Worm (Caenorhabditis elegans) whole organism, midembryonic: ENCODE measurements around the gene Y60A3A.25.
"Not testable (repeated sequence)": the region's sequence is repeated elsewhere in the genome, so short reads cannot be mapped to it uniquely, and the experiment has no call there.

Source experiments
- T22C8.4 ChIP-seq: fragments of 200-800 bp; sonication (Bioruptor generic); IDR thresholded peaks from 2 replicates; pipeline ENCODE4 v1.3.6; 2022; ENCODE audit warnings: missing genetic modification characterization, missing compliant biosample characterization
- cog-1 ChIP-seq: sonication (generic microtip); optimal IDR thresholded peaks from 2 replicates; lab custom pipeline; 2016; ENCODE audit warnings: missing genetic modification characterization, missing compliant biosample characterization
- flt-1 ChIP-seq: fragments of 200-800 bp; sonication (Bioruptor generic); IDR thresholded peaks from 2 replicates; pipeline ENCODE4 v1.3.6; 2022; ENCODE audit warnings: missing genetic modification characterization, missing compliant biosample characterization
- klf-2 ChIP-seq: fragments of 200-800 bp; sonication (Bioruptor generic); conservative IDR thresholded peaks from 2 replicates; pipeline ENCODE4 v1.3.6; 2022; ENCODE audit warnings: missing genetic modification reagents, missing genetic modification characterization, missing compliant biosample characterization
- med-1 ChIP-seq: sonication (generic microtip); optimal IDR thresholded peaks from 2 replicates; lab custom pipeline; 2017; ENCODE audit warnings: missing genetic modification characterization, mild to moderate bottlenecking, missing compliant biosample characterization, antibody characterized with exemption, missing genetic modification reagents; ENCODE audit not compliant: insufficient read depth
- ref-1 ChIP-seq: fragments of 200-800 bp; sonication (Bioruptor generic); conservative IDR thresholded peaks from 2 replicates; pipeline ENCODE4 v1.3.6; 2022; ENCODE audit warnings: missing genetic modification reagents, missing genetic modification characterization, missing compliant biosample characterization
- ztf-23 ChIP-seq: fragments of 200-800 bp; sonication (Bioruptor generic); IDR thresholded peaks from 2 replicates; pipeline ENCODE4 v1.3.6; 2022; ENCODE audit warnings: missing genetic modification reagents, missing genetic modification characterization, missing compliant biosample characterization
- ztf-29 ChIP-seq: fragments of 200-800 bp; sonication (Bioruptor generic); IDR thresholded peaks from 2 replicates; pipeline ENCODE4 v1.3.6; 2022; ENCODE audit warnings: missing genetic modification reagents, missing genetic modification characterization, missing compliant biosample characterization

ce11 chrV:19948993-19949392, 45.0 kb downstream of the Y60A3A.25 start, which contains the start of gene tmed-4:
- not testable (repeated sequence) for TF ChIP-seq ztf-23 (GFP tag; lab: Robert Waterston, UW); flt-1 (GFP tag; lab: Robert Waterston, UW); klf-2 (GFP tag; lab: Robert Waterston, UW); cog-1; ztf-29 (GFP tag; lab: Robert Waterston, UW); ref-1 (GFP tag; lab: Robert Waterston, UW); med-1; T22C8.4 (GFP tag; lab: Robert Waterston, UW)
